Fruit fly (Drosophila melanogaster) whole organism, embryonic: ENCODE results near the gene Dpm3.
A peak's percentile ranks its signal among the peaks of the same experiment; 100 is the strongest.

Experiments used
- BEAF-32 ChIP-seq: fragments of 200-800 bp; sonication (Bioruptor generic); optimal IDR thresholded peaks from 3 replicates; lab custom pipeline; 2017; ENCODE audit warnings: missing biosample characterization, missing genetic modification characterization, mild to moderate bottlenecking, moderate library complexity, missing genetic modification reagents
- Bdp1 ChIP-seq: fragments of 200-800 bp; sonication (Bioruptor generic); optimal IDR thresholded peaks from 3 replicates; lab custom pipeline; 2016; ENCODE audit warnings: missing biosample characterization, missing genetic modification characterization
- BtbVII ChIP-seq: fragments of 200-800 bp; sonication (Bioruptor generic); optimal IDR thresholded peaks from 3 replicates; lab custom pipeline; 2017; ENCODE audit warnings: missing biosample characterization, mild to moderate bottlenecking, missing genetic modification characterization
- CG11560 ChIP-seq: fragments of 200-800 bp; sonication (Bioruptor generic); IDR thresholded peaks from 3 replicates; pipeline ENCODE4 v1.3.6; 2022; ENCODE audit warnings: missing biosample characterization, missing genetic modification characterization
- CG12769 ChIP-seq: fragments of 200-800 bp; sonication (Bioruptor generic); optimal IDR thresholded peaks from 2 replicates; lab custom pipeline; 2019; ENCODE audit warnings: missing biosample characterization, mild to moderate bottlenecking, missing genetic modification characterization, moderate library complexity
- CG13624 ChIP-seq: fragments of 200-800 bp; sonication (Bioruptor generic); optimal IDR thresholded peaks from 2 replicates; lab custom pipeline; 2016; ENCODE audit warnings: missing biosample characterization, missing genetic modification characterization
- CG13775 ChIP-seq: fragments of 200-800 bp; sonication (Bioruptor generic); optimal IDR thresholded peaks from 3 replicates; lab custom pipeline; 2017; ENCODE audit warnings: missing biosample characterization, mild to moderate bottlenecking, missing genetic modification characterization
- CG14014 ChIP-seq: fragments of 200-800 bp; sonication (Bioruptor generic); IDR thresholded peaks from 2 replicates; pipeline ENCODE4 v1.3.6; 2022; ENCODE audit warnings: missing biosample characterization, missing genetic modification characterization
- CG15269 ChIP-seq: fragments of 200-800 bp; sonication (Bioruptor generic); optimal IDR thresholded peaks from 2 replicates; lab custom pipeline; 2018; ENCODE audit warnings: missing biosample characterization, mild to moderate bottlenecking, missing genetic modification characterization, moderate library complexity
- CG17802 ChIP-seq: fragments of 200-800 bp; sonication (Bioruptor generic); optimal IDR thresholded peaks from 2 replicates; lab custom pipeline; 2018; ENCODE audit warnings: missing biosample characterization, mild to moderate bottlenecking, missing genetic modification characterization, moderate library complexity
- CG18476 ChIP-seq: fragments of 200-800 bp; sonication (Bioruptor generic); optimal IDR thresholded peaks from 2 replicates; lab custom pipeline; 2016; ENCODE audit warnings: missing biosample characterization, mild to moderate bottlenecking, missing genetic modification characterization
- CG2202 ChIP-seq: fragments of 200-800 bp; sonication (Bioruptor generic); optimal IDR thresholded peaks from 2 replicates; lab custom pipeline; 2018; ENCODE audit warnings: missing biosample characterization, mild to moderate bottlenecking, missing genetic modification characterization
- CG2712 ChIP-seq: fragments of 200-800 bp; optimal IDR thresholded peaks from 3 replicates; lab custom pipeline; 2019; ENCODE audit warnings: missing biosample characterization, mild to moderate bottlenecking, missing genetic modification characterization, moderate library complexity
- CG2889 ChIP-seq: fragments of 200-800 bp; sonication (Bioruptor generic); IDR thresholded peaks from 3 replicates; pipeline ENCODE4 v1.3.6; 2022; ENCODE audit warnings: missing biosample characterization, missing genetic modification characterization
- CG30020 ChIP-seq: fragments of 200-800 bp; optimal IDR thresholded peaks from 2 replicates; lab custom pipeline; 2019; ENCODE audit warnings: missing biosample characterization, mild to moderate bottlenecking, missing genetic modification characterization, moderate library complexity
- CG30431 ChIP-seq: fragments of 200-800 bp; sonication (Bioruptor generic); optimal IDR thresholded peaks from 2 replicates; lab custom pipeline; 2017; ENCODE audit warnings: missing biosample characterization, missing genetic modification characterization
- CG3995 ChIP-seq: fragments of 200-800 bp; sonication (Bioruptor generic); optimal IDR thresholded peaks from 3 replicates; lab custom pipeline; 2016; ENCODE audit warnings: missing biosample characterization, missing genetic modification characterization
- CG6683 ChIP-seq: fragments of 200-800 bp; sonication (Bioruptor generic); optimal IDR thresholded peaks from 2 replicates; lab custom pipeline; 2017; ENCODE audit warnings: missing biosample characterization, mild to moderate bottlenecking, missing genetic modification characterization, missing genetic modification reagents
- CG6854 ChIP-seq: fragments of 200-800 bp; sonication (Bioruptor generic); optimal IDR thresholded peaks from 3 replicates; lab custom pipeline; 2017; ENCODE audit warnings: missing biosample characterization, mild to moderate bottlenecking, missing genetic modification characterization
- CG7372 ChIP-seq: fragments of 200-800 bp; sonication (Bioruptor generic); IDR thresholded peaks from 2 replicates; pipeline ENCODE4 v1.3.6; 2022; ENCODE audit warnings: missing biosample characterization, missing genetic modification characterization
- Camta ChIP-seq: fragments of 200-800 bp; sonication (Bioruptor generic); optimal IDR thresholded peaks from 2 replicates; lab custom pipeline; 2016; ENCODE audit warnings: missing biosample characterization, missing genetic modification characterization
- Dip2 ChIP-seq: fragments of 200-800 bp; sonication (Bioruptor generic); IDR thresholded peaks from 2 replicates; pipeline ENCODE4 v1.3.6; 2022; ENCODE audit warnings: missing biosample characterization, missing genetic modification characterization
- Elba2 ChIP-seq: fragments of 200-800 bp; sonication (Bioruptor generic); optimal IDR thresholded peaks from 3 replicates; lab custom pipeline; 2016; ENCODE audit warnings: missing biosample characterization, missing genetic modification characterization
- Gug ChIP-seq: fragments of 200-800 bp; sonication (Bioruptor generic); IDR thresholded peaks from 4 replicates; pipeline ENCODE4 v1.3.6; 2022; ENCODE audit warnings: missing biosample characterization, missing genetic modification characterization
- H2.0 ChIP-seq: fragments of 200-800 bp; sonication (Bioruptor generic); IDR thresholded peaks from 2 replicates; pipeline ENCODE4 v1.3.6; 2022; ENCODE audit warnings: missing biosample characterization, missing genetic modification characterization
- Hr39 ChIP-seq: fragments of >200 bp; optimal IDR thresholded peaks from 2 replicates; lab custom pipeline; 2017
- Hr51 ChIP-seq, 2 experiments: fragments of 200-800 bp; sonication (Bioruptor generic); optimal IDR thresholded peaks; 2 replicates in 1 of 2; 3 replicates in 1 of 2; lab custom pipeline; 2016 to 2018; ENCODE audit warnings: missing biosample characterization in 2 of 2, missing genetic modification characterization in 2 of 2, mild to moderate bottlenecking in 1 of 2, moderate library complexity in 1 of 2
- Mes4 ChIP-seq: fragments of 200-800 bp; sonication (Bioruptor generic); optimal IDR thresholded peaks from 2 replicates; lab custom pipeline; 2016; ENCODE audit warnings: missing biosample characterization, missing genetic modification characterization
- Myb ChIP-seq: fragments of 200-800 bp; sonication (Bioruptor generic); optimal IDR thresholded peaks from 2 replicates; lab custom pipeline; 2016; ENCODE audit warnings: missing biosample characterization, missing genetic modification characterization
- Oli ChIP-seq: fragments of 200-800 bp; sonication (Bioruptor generic); optimal IDR thresholded peaks from 2 replicates; lab custom pipeline; 2018; ENCODE audit warnings: missing biosample characterization, mild to moderate bottlenecking, missing genetic modification characterization, moderate library complexity
- Optix ChIP-seq: fragments of 200-800 bp; sonication (Bioruptor generic); IDR thresholded peaks from 3 replicates; pipeline ENCODE4 v1.3.6; 2022; ENCODE audit warnings: missing biosample characterization, missing genetic modification characterization
- Rx ChIP-seq: fragments of 200-800 bp; sonication (Bioruptor generic); IDR thresholded peaks from 2 replicates; pipeline ENCODE4 v1.3.6; 2022; ENCODE audit warnings: missing biosample characterization, missing genetic modification characterization
- Spps ChIP-seq: fragments of 200-800 bp; sonication (Bioruptor generic); optimal IDR thresholded peaks from 2 replicates; lab custom pipeline; 2018; ENCODE audit warnings: missing biosample characterization, mild to moderate bottlenecking, missing genetic modification characterization
- bigmax ChIP-seq: fragments of 200-800 bp; sonication (Bioruptor generic); optimal IDR thresholded peaks from 2 replicates; lab custom pipeline; 2018; ENCODE audit warnings: missing biosample characterization, mild to moderate bottlenecking, missing genetic modification characterization
- cato ChIP-seq: fragments of 200-800 bp; sonication (Bioruptor generic); optimal IDR thresholded peaks from 2 replicates; lab custom pipeline; 2016; ENCODE audit warnings: missing biosample characterization, missing genetic modification characterization, borderline replicate concordance
- caup ChIP-seq: fragments of 200-800 bp; sonication (Bioruptor generic); optimal IDR thresholded peaks from 3 replicates; lab custom pipeline; 2017; ENCODE audit warnings: missing biosample characterization, mild to moderate bottlenecking, missing genetic modification characterization, moderate library complexity; ENCODE audit not compliant: severe bottlenecking
- chn ChIP-seq: fragments of 200-800 bp; sonication (Bioruptor generic); optimal IDR thresholded peaks from 2 replicates; lab custom pipeline; 2016; ENCODE audit warnings: missing biosample characterization, missing genetic modification characterization
- da ChIP-seq: fragments of 200-800 bp; sonication (Bioruptor generic); optimal IDR thresholded peaks from 2 replicates; lab custom pipeline; 2016; ENCODE audit warnings: missing biosample characterization, missing genetic modification characterization
- emc ChIP-seq: fragments of 200-800 bp; sonication (Bioruptor generic); optimal IDR thresholded peaks from 2 replicates; lab custom pipeline; 2016; ENCODE audit warnings: missing biosample characterization, missing genetic modification characterization
- gem ChIP-seq: fragments of 200-800 bp; sonication (Bioruptor generic); optimal IDR thresholded peaks from 2 replicates; lab custom pipeline; 2019; ENCODE audit warnings: missing biosample characterization, mild to moderate bottlenecking, missing genetic modification characterization, moderate library complexity
- hbn ChIP-seq: fragments of 200-800 bp; sonication (Bioruptor generic); IDR thresholded peaks from 2 replicates; pipeline ENCODE4 v1.3.6; 2022; ENCODE audit warnings: missing biosample characterization, missing genetic modification characterization; ENCODE audit not compliant: partially characterized antibody
- kay ChIP-seq: fragments of 200-800 bp; sonication (Bioruptor generic); optimal IDR thresholded peaks from 2 replicates; lab custom pipeline; 2016; ENCODE audit warnings: missing biosample characterization, missing genetic modification characterization
- p53 ChIP-seq: fragments of 200-800 bp; sonication (Bioruptor generic); optimal IDR thresholded peaks from 2 replicates; lab custom pipeline; 2016; ENCODE audit warnings: missing biosample characterization, missing genetic modification characterization
- ranshi ChIP-seq: fragments of 200-800 bp; sonication (Bioruptor generic); IDR thresholded peaks from 2 replicates; pipeline ENCODE4 v1.3.6; 2022; ENCODE audit warnings: missing biosample characterization, missing genetic modification characterization
- sens ChIP-seq: fragments of 200-800 bp; sonication (Bioruptor generic); peaks from one replicate; lab custom pipeline; 2016; ENCODE audit warnings: missing biosample characterization, missing genetic modification characterization
- trh ChIP-seq: fragments of 200-800 bp; sonication (Bioruptor generic); optimal IDR thresholded peaks from 2 replicates; lab custom pipeline; 2016; ENCODE audit warnings: missing biosample characterization, missing genetic modification characterization
- ttk ChIP-seq: fragments of 200-800 bp; sonication (Bioruptor generic); IDR thresholded peaks from 2 replicates; pipeline ENCODE4 v2.1.2; 2022; ENCODE audit warnings: missing biosample characterization, missing genetic modification characterization
- tup ChIP-seq: fragments of 200-800 bp; sonication (Bioruptor generic); optimal IDR thresholded peaks from 2 replicates; lab custom pipeline; 2016; ENCODE audit warnings: missing biosample characterization, mild to moderate bottlenecking, missing genetic modification characterization, moderate library complexity
- vfl ChIP-seq: fragments of 200-800 bp; sonication (Bioruptor generic); optimal IDR thresholded peaks from 2 replicates; lab custom pipeline; 2016; ENCODE audit warnings: missing biosample characterization, missing genetic modification characterization

The Dpm3 gene

DNA sequence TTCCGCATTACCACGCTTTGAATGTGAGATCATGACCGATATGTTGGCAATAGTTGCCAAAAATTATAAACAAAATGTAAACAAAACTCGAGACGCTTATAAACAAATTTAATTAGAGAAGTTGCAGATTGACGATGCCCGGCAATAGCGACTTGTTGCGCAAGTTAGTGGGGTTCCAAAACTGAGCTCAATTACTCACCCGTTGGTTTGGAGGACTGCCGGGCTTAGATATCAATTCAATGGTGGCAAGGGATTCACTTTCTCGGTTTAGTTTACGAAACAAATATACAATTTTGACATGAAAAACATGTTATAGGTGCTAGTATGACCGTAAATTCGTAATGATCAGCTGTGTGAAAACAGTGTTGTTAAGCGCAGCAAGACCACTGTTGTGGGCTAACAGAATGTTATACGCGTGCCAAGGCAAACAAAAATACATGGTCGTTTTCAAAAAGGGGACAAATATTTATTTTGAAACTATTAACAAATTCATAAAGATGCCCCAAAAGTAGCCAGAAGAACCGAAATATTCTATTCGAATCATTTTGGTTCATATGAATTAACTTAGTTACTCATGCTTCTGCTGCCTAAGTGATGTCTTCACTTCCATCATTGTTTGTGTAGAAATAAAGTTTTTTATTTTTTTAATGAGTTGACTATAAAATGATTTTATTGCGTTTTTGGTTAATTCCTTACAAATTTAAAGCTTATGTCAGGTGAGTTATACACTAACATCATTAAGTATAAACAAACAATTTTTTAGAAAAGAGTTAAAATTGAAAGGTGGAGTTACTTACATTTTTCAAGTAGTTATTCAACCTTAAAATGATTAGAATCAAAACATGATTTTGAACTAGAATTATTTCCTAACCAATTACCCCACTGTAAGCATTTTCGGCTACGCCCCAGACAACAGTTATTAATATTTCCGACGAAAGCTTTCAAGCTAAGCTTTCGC lies 36.0 kb downstream of the Dpm3 start, which contains the start of gene Elp6 (continued):
- TF ChIP-seq Myb (GFP tag; lab: Kevin White, UChicago): peak; percentile 29
- peak; percentile 48 for TF ChIP-seq emc (GFP tag; lab: Kevin White, UChicago)
- TF ChIP-seq vfl: no peak
- peak; percentile 52 for TF ChIP-seq Camta (GFP tag; lab: Kevin White, UChicago)
- no peak for TF ChIP-seq hbn (GFP tag; lab: Robert Waterston, UW)
- TF ChIP-seq CG6854 (GFP tag; lab: Kevin White, UChicago): peak; percentile 53
- TF ChIP-seq CG13624 (GFP tag; lab: Kevin White, UChicago): peak; percentile 43
- TF ChIP-seq CG2889 (GFP tag; lab: Robert Waterston, UW): 0 out of 3 replicates have a peak, but pooled peaks have one; percentile 46
- TF ChIP-seq CG14014: peak; percentile 60
- TF ChIP-seq CG2202 (tag; lab: Kevin White, UChicago): no peak
- TF ChIP-seq Oli (tag; lab: Kevin White, UChicago): peak; percentile 77
- TF ChIP-seq Spps (tag; lab: Kevin White, UChicago): no peak
- peak; percentile 19 for TF ChIP-seq CG6683 (GFP tag; lab: Kevin White, UChicago)
- peak; percentile 33 for TF ChIP-seq trh
- TF ChIP-seq ttk (GFP tag; lab: Robert Waterston, UW): peak; percentile 51
- no peak for TF ChIP-seq Optix (GFP tag; lab: Robert Waterston, UW)
- peak; percentile 71 for TF ChIP-seq CG13775 (GFP tag; lab: Kevin White, UChicago)
- peak; percentile 29 for TF ChIP-seq kay (GFP tag; lab: Kevin White, UChicago)
- peak; percentile 74 for TF ChIP-seq CG15269 (tag; lab: Kevin White, UChicago)
- peak; percentile 41 for TF ChIP-seq BtbVII (GFP tag; lab: Kevin White, UChicago)
- TF ChIP-seq Hr51 (GFP tag; optimal IDR thresholded peaks at IDR 0.05; lab: Kevin White, UChicago): peak; percentile 50 to 73
- peak; percentile 52; the same call in 1 of the 2 replicates for TF ChIP-seq CG7372 (GFP tag; lab: Robert Waterston, UW)
- TF ChIP-seq da (GFP tag; lab: Kevin White, UChicago): no peak
- no peak for TF ChIP-seq p53 (GFP tag; lab: Kevin White, UChicago)
- TF ChIP-seq bigmax (GFP tag; lab: Kevin White, UChicago): no peak
- TF ChIP-seq sens (GFP tag; lab: Kevin White, UChicago): peak; percentile 93
- peak; percentile 74 for TF ChIP-seq H2.0 (GFP tag; lab: Robert Waterston, UW)
- TF ChIP-seq Mes4 (GFP tag; lab: Kevin White, UChicago): no peak
- TF ChIP-seq BEAF-32 (GFP tag; lab: Kevin White, UChicago): no peak
- peak; percentile 25 for TF ChIP-seq CG3995 (GFP tag; lab: Kevin White, UChicago)
- TF ChIP-seq caup (GFP tag; lab: Kevin White, UChicago): peak; percentile 71
- peak; percentile 4 for TF ChIP-seq CG30431 (GFP tag; lab: Kevin White, UChicago)
- TF ChIP-seq CG18476 (GFP tag; lab: Kevin White, UChicago): peak; percentile 75
- TF ChIP-seq Dip2 (GFP tag; lab: Robert Waterston, UW): 0 out of 2 replicates have a peak, but pooled peaks have one; percentile 6
- TF ChIP-seq gem: peak; percentile 81
- peak; percentile 32; the same call in 1 of the 3 replicates for TF ChIP-seq CG11560 (tag; lab: Robert Waterston, UW)
- TF ChIP-seq Hr39: no peak
- TF ChIP-seq Rx (GFP tag; lab: Robert Waterston, UW): peak; percentile 48
- no peak for TF ChIP-seq Elba2 (GFP tag; lab: Kevin White, UChicago)
- TF ChIP-seq CG2712: peak; percentile 47
- TF ChIP-seq chn (GFP tag; lab: Kevin White, UChicago): peak; percentile 69
- TF ChIP-seq cato (GFP tag; lab: Kevin White, UChicago): peak; percentile 55
- peak; percentile 53; the same call in 2 of the 4 replicates for TF ChIP-seq Gug (GFP tag; lab: Robert Waterston, UW)
- TF ChIP-seq CG17802 (tag; lab: Kevin White, UChicago): no peak
- TF ChIP-seq tup (GFP tag; lab: Kevin White, UChicago): no peak
- no peak for TF ChIP-seq Bdp1 (GFP tag; lab: Kevin White, UChicago)
- TF ChIP-seq CG30020 (tag; lab: Kevin White, UChicago): no peak
- TF ChIP-seq ranshi (GFP tag; lab: Robert Waterston, UW): peak; percentile 63; the same call in 1 of the 2 replicates
- TF ChIP-seq CG12769: peak; percentile 34
